Fruit fly (Drosophila melanogaster): ENCODE measurements around the gene CG4297.

- TF ChIP-seq Ets21C (GFP tag; optimal IDR thresholded peaks at IDR 0.05) (no peak), spab (GFP tag; optimal IDR thresholded peaks at IDR 0.05) (no peak), Smox (GFP tag; optimal IDR thresholded peaks at IDR 0.05) (no peak), OdsH (GFP tag; optimal IDR thresholded peaks at IDR 0.05) (no peak), lz (GFP tag; optimal IDR thresholded peaks at IDR 0.05) (no peak), CG6163 (GFP tag; IDR thresholded peaks at IDR 0.05) (no peak), dsx (GFP tag; optimal IDR thresholded peaks at IDR 0.05; ENCODE audit: poor library complexity, severe bottlenecking) (no peak), CG34406 (GFP tag; optimal IDR thresholded peaks at IDR 0.05) (no peak), CG16779 (tag; optimal IDR thresholded peaks at IDR 0.05) (no peak)
Measured at dm6 chr2L:495381-496240, 23.6 kb upstream of the CG4297 start.

Measured in whole organism, prepupa.